Fruit fly (Drosophila melanogaster): Measurements from ENCODE around the gene Sox21b.

Sox21b gene

DNA sequence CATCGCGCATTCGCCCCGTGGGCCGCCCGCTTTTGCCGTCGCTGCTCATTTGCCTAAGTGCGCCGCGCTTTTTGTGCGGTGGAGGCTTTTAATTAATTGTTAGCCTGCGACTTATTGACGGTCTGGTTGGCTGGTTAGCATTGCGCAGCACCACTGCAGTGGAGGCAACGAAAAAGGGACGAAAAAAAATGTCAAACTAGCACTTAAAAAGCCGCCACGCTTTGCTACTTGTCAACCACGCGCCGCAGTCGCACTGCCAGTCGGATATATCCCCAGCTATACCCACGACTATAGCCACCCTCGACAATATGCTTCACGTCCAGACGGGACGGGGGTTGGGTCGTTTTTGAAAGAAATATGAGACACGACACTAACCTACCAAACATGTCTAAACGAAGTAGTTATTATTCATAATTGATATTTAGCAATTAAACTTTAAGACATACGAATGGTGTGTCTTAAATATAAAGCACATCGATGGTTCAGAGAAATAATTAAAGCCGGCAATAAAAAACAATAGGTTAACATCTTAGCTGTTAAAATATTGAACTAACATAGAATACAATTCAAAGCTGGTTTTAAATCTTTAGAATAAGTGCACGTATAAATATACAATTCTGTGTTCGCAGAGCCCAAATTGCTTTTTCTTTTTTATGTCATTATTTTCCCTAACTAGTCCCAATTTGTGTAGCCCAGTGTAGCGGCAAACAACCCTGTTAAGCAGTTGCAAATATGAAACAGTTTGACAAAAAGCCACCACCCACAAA, 41.2 kb upstream of the Sox21b start (continued):
- TF ChIP-seq NfI (GFP tag; optimal IDR thresholded peaks at IDR 0.05) (peak; percentile 8), wor (GFP tag; IDR thresholded peaks at IDR 0.05) (peak; percentile 52; the same call in 1 of the 2 replicates), CG18619 (GFP tag; optimal IDR thresholded peaks at IDR 0.05) (peak; percentile 49), Hr51 (GFP tag; optimal IDR thresholded peaks at IDR 0.05) (peak in 1 of 2 experiments; percentile 59), ems (GFP tag; optimal IDR thresholded peaks at IDR 0.05) (no peak), CG12744 (GFP tag; optimal IDR thresholded peaks at IDR 0.05) (no peak), HHEX (GFP tag; optimal IDR thresholded peaks at IDR 0.05) (peak; percentile 10), gt (GFP tag; IDR thresholded peaks at IDR 0.05) (no peak), Oaz (GFP tag; IDR thresholded peaks at IDR 0.05) (no peak), CG34422 (GFP tag; IDR thresholded peaks at IDR 0.05) (no peak), CG17361 (GFP tag; IDR thresholded peaks at IDR 0.05) (peak; percentile 83), Xrp1 (GFP tag; IDR thresholded peaks at IDR 0.05) (peak; percentile 47; the same call in 1 of the 2 replicates), CG10654 (GFP tag; optimal IDR thresholded peaks at IDR 0.05) (no peak), CG12299 (tag; optimal IDR thresholded peaks at IDR 0.05) (no peak), tgo (GFP tag; IDR thresholded peaks at IDR 0.05) (no peak), CG33557 (GFP tag; optimal IDR thresholded peaks at IDR 0.05) (peak; percentile 44), CG16813 (GFP tag; IDR thresholded peaks at IDR 0.05; ENCODE audit: partially characterized antibody) (peak; percentile 46; the same call in 1 of the 3 replicates), Spps (tag; optimal IDR thresholded peaks at IDR 0.05) (peak; percentile 47), Nf-YA (GFP tag; IDR thresholded peaks at IDR 0.05) (no peak), Sry-β (GFP tag; optimal IDR thresholded peaks at IDR 0.05) (no peak), CG16815 (GFP tag; optimal IDR thresholded peaks at IDR 0.05) (peak; percentile 12), CG3281 (GFP tag; optimal IDR thresholded peaks at IDR 0.05) (no peak), sens (GFP tag) (peak; percentile 93), bcd (GFP tag; optimal IDR thresholded peaks at IDR 0.05) (peak; percentile 26), gfzf (GFP tag; optimal IDR thresholded peaks at IDR 0.05) (no peak), CG2202 (tag; optimal IDR thresholded peaks at IDR 0.05) (peak; percentile 1), CG11504 (tag; optimal IDR thresholded peaks at IDR 0.05) (peak; percentile 76), gsb-n (tag; optimal IDR thresholded peaks at IDR 0.05) (peak; percentile 18), CG11456 (GFP tag; IDR thresholded peaks at IDR 0.05) (no peak), CG11093 (GFP tag; IDR thresholded peaks at IDR 0.05) (no peak), CG2712 (tag; optimal IDR thresholded peaks at IDR 0.05) (peak; percentile 68), lab (GFP tag; optimal IDR thresholded peaks at IDR 0.05) (peak; percentile 32), Hey (tag; optimal IDR thresholded peaks at IDR 0.05) (peak; percentile 59), CG7556 (GFP tag; optimal IDR thresholded peaks at IDR 0.05) (peak; percentile 72), CG16779 (GFP tag; IDR thresholded peaks at IDR 0.05) (no peak), odd (GFP tag; optimal IDR thresholded peaks at IDR 0.05) (peak; percentile 53), CG30403 (GFP tag; optimal IDR thresholded peaks at IDR 0.05) (peak; percentile 19), mld (GFP tag; IDR thresholded peaks at IDR 0.05; ENCODE audit: partially characterized antibody) (no peak), CG4820 (GFP tag; optimal IDR thresholded peaks at IDR 0.05) (peak; percentile 35), cato (GFP tag; optimal IDR thresholded peaks at IDR 0.05; ENCODE audit: borderline replicate concordance) (no peak), chm (GFP tag; IDR thresholded peaks at IDR 0.05) (peak; percentile 45; the same call in 1 of the 2 replicates), eve (GFP tag; optimal IDR thresholded peaks at IDR 0.05) (peak in 1 of 2 experiments; percentile 91), hb (GFP tag; IDR thresholded peaks at IDR 0.05; ENCODE audit: partially characterized antibody) (no peak), CG2678 (tag; optimal IDR thresholded peaks at IDR 0.05) (peak; percentile 67), tx (GFP tag; optimal IDR thresholded peaks at IDR 0.05) (no peak), phol (tag; optimal IDR thresholded peaks at IDR 0.05) (peak; percentile 66), dmrt11E (tag; optimal IDR thresholded peaks at IDR 0.05) (peak; percentile 60), CG11723 (GFP tag; optimal IDR thresholded peaks at IDR 0.05) (peak; percentile 12), CG10543 (GFP tag; optimal IDR thresholded peaks at IDR 0.05) (no peak)
